Worm (Caenorhabditis elegans): ENCODE data around the gene nhr-127.

ce11 chrV:16220020-16220419, 39.8 kb upstream of the nhr-127 start:
- no peak for TF ChIP-seq ama-1 (optimal IDR thresholded peaks at IDR 0.05)
- no peak for TF ChIP-seq ceh-36 (tag; optimal IDR thresholded peaks at IDR 0.05)
- no peak for TF ChIP-seq aly-1 (tag; optimal IDR thresholded peaks at IDR 0.05)
- no peak for TF ChIP-seq F13C5.2 (tag; optimal IDR thresholded peaks at IDR 0.05)
- TF ChIP-seq flt-1 (GFP tag; IDR thresholded peaks at IDR 0.05): no peak
